Worm (Caenorhabditis elegans): ENCODE measurements around the gene C46A5.1.

C46A5.1 gene

DNA sequence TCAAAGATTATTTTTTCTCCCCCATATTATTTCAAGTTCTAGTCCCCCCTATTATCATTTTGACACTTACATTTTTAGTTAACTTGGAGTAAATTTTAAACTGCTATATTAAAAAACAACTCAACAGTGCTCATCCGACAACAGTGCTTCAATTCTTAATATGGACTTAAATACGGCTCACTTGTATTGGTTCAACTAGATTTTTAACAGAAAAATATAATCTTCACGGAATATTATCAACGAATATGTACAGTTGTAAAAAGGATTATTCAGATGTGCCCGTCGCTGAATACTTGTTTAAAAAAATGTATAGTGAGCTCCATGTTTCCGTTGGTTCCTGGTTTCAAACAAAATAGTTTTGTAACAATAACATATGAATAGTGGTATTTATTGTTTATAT is 36.6 kb downstream of the C46A5.1 start (continued):
- TF ChIP-seq snpc-1.3 (tag; optimal IDR thresholded peaks at IDR 0.05; ENCODE audit: insufficient read depth) (peak; percentile 41), fkh-3 (tag; optimal IDR thresholded peaks at IDR 0.05) (peak; percentile 65), lsl-1 (GFP tag; optimal IDR thresholded peaks at IDR 0.05) (peak; percentile 3), tlf-1 (GFP tag; optimal IDR thresholded peaks at IDR 0.05) (peak; percentile 43), akir-1 (GFP tag; optimal IDR thresholded peaks at IDR 0.05) (no peak), madf-3 (GFP tag; IDR thresholded peaks at IDR 0.05) (0 out of 2 replicates have a peak, but pooled peaks have one; percentile 60), zim-3 (tag; optimal IDR thresholded peaks at IDR 0.05) (no peak), ztf-18 (tag; optimal IDR thresholded peaks at IDR 0.05) (no peak), attf-5 (GFP tag; optimal IDR thresholded peaks at IDR 0.05) (no peak), B0261.1 (tag; optimal IDR thresholded peaks at IDR 0.05) (no peak), let-526 (GFP tag; IDR thresholded peaks at IDR 0.05) (no peak), nhr-27 (tag; optimal IDR thresholded peaks at IDR 0.05) (no peak), B0019.2 (GFP tag; conservative IDR thresholded peaks at IDR 0.05) (no peak), Y53G8AR.9 (GFP tag; conservative IDR thresholded peaks at IDR 0.05) (peak; percentile 86), lag-1 (GFP tag; IDR thresholded peaks at IDR 0.05) (no peak), tbp1 (GFP tag; optimal IDR thresholded peaks at IDR 0.05) (no peak), B0336.3 (GFP tag; IDR thresholded peaks at IDR 0.05) (peak; percentile 69; the same call in 1 of the 2 replicates), ztf-22 (GFP tag; optimal IDR thresholded peaks at IDR 0.05) (no peak), efl-1 (GFP tag; optimal IDR thresholded peaks at IDR 0.05) (peak; percentile 41), Y53F4B.3 (GFP tag; IDR thresholded peaks at IDR 0.05) (no peak), egl-44 (GFP tag; IDR thresholded peaks at IDR 0.05) (no peak), pbrm-1 (GFP tag; IDR thresholded peaks at IDR 0.05) (no peak), D2030.7 (GFP tag; IDR thresholded peaks at IDR 0.05) (no peak), zfh-2 (GFP tag; conservative IDR thresholded peaks at IDR 0.05) (no peak), ekl-4 (GFP tag; IDR thresholded peaks at IDR 0.05) (peak; percentile 82), ztf-6 (GFP tag; IDR thresholded peaks at IDR 0.05) (no peak), F33H1.4 (GFP tag; IDR thresholded peaks at IDR 0.05) (no peak; the same call in 1 of the 2 replicates), lin-26 (GFP tag; IDR thresholded peaks at IDR 0.05) (peak; percentile 66), lir-1 (GFP tag; conservative IDR thresholded peaks at IDR 0.05) (no peak), lsy-27 (tag; optimal IDR thresholded peaks at IDR 0.05; ENCODE audit: borderline replicate concordance, insufficient read depth) (no peak), F55B11.4 (tag; optimal IDR thresholded peaks at IDR 0.05; ENCODE audit: borderline replicate concordance, insufficient read depth) (no peak), hlh-12 (tag; optimal IDR thresholded peaks at IDR 0.05) (no peak), xnd-1 (tag; optimal IDR thresholded peaks at IDR 0.05) (peak; percentile 32), cebp-1 (GFP tag; IDR thresholded peaks at IDR 0.05) (no peak), cebp-1 (tag; optimal IDR thresholded peaks at IDR 0.05) (no peak), ets-4 (GFP tag; optimal IDR thresholded peaks at IDR 0.05) (no peak), attf-6 (GFP tag; IDR thresholded peaks at IDR 0.05) (peak; percentile 82), repo-1 (tag; optimal IDR thresholded peaks at IDR 0.05) (no peak), hmg-1.2 (GFP tag; IDR thresholded peaks at IDR 0.05) (no peak; the same call in 1 of the 2 replicates), hmg-20 (GFP tag; IDR thresholded peaks at IDR 0.05) (peak; percentile 32; the same call in 1 of the 2 replicates), ztf-26 (tag; optimal IDR thresholded peaks at IDR 0.05) (no peak), nfya-2 (GFP tag; IDR thresholded peaks at IDR 0.05) (no peak), sea-2 (GFP tag; IDR thresholded peaks at IDR 0.05) (no peak), unc-130 (GFP tag; optimal IDR thresholded peaks at IDR 0.05) (peak; percentile 63), egl-18 (GFP tag; IDR thresholded peaks at IDR 0.05) (no peak), hsf-1 (GFP tag; IDR thresholded peaks at IDR 0.05) (no peak; the same call in none of the 2 replicates), F10E7.11 (tag; optimal IDR thresholded peaks at IDR 0.05) (no peak), T26A5.8 (tag; optimal IDR thresholded peaks at IDR 0.05) (peak; percentile 20), let-607 (tag; optimal IDR thresholded peaks at IDR 0.05) (no peak)

Measured in whole organism, young adult.